Worm (Caenorhabditis elegans) whole organism, mixed stage, embryonic: ENCODE data around the gene cfap-36.

Experiments used
- M03D4.4 ChIP-seq: sonication (generic microtip); optimal IDR thresholded peaks from 2 replicates; lab custom pipeline; 2017; ENCODE audit warnings: mild to moderate bottlenecking, missing genetic modification characterization, missing compliant biosample characterization
- bed-3 ChIP-seq: fragments of 200-800 bp; sonication (Bioruptor generic); optimal IDR thresholded peaks from 3 replicates; lab custom pipeline; 2018; ENCODE audit warnings: mild to moderate bottlenecking, missing genetic modification characterization, moderate library complexity, missing compliant biosample characterization
- blmp-1 ChIP-seq: fragments of 150-350 bp; optimal IDR thresholded peaks from 2 replicates; lab custom pipeline; 2014; ENCODE audit warnings: missing biosample characterization, missing genetic modification characterization
- ceh-39 ChIP-seq: fragments of 150-350 bp; optimal IDR thresholded peaks from 2 replicates; lab custom pipeline; 2014; ENCODE audit warnings: missing biosample characterization, missing genetic modification characterization
- ceh-43 ChIP-seq: fragments of 200-800 bp; sonication (Bioruptor generic); optimal IDR thresholded peaks from 2 replicates; lab custom pipeline; 2018; ENCODE audit warnings: mild to moderate bottlenecking, missing genetic modification characterization, moderate library complexity, missing compliant biosample characterization
- ceh-83 ChIP-seq: fragments of 200-800 bp; sonication (Bioruptor generic); optimal IDR thresholded peaks from 2 replicates; lab custom pipeline; 2018; ENCODE audit warnings: mild to moderate bottlenecking, missing genetic modification characterization, missing compliant biosample characterization
- ces-1 ChIP-seq: fragments of 150-350 bp; optimal IDR thresholded peaks from 2 replicates; lab custom pipeline; 2014; ENCODE audit warnings: missing biosample characterization, missing genetic modification reagents, missing genetic modification characterization
- cnd-1 ChIP-seq: fragments of 200-800 bp; sonication (Bioruptor generic); optimal IDR thresholded peaks from 2 replicates; lab custom pipeline; 2018; ENCODE audit warnings: mild to moderate bottlenecking, missing genetic modification characterization, missing compliant biosample characterization
- drap-1 ChIP-seq: fragments of 200-800 bp; sonication (Bioruptor generic); optimal IDR thresholded peaks from 3 replicates; lab custom pipeline; 2018; ENCODE audit warnings: mild to moderate bottlenecking, missing genetic modification characterization, missing compliant biosample characterization
- elt-1 ChIP-seq: sonication (generic microtip); optimal IDR thresholded peaks from 2 replicates; lab custom pipeline; 2017; ENCODE audit warnings: missing genetic modification characterization, mild to moderate bottlenecking, missing compliant biosample characterization, antibody characterized with exemption, moderate library complexity, borderline replicate concordance; ENCODE audit not compliant: insufficient read depth
- elt-3 ChIP-seq: fragments of 150-350 bp; optimal IDR thresholded peaks from 2 replicates; lab custom pipeline; 2014; ENCODE audit warnings: missing biosample characterization, missing genetic modification characterization
- ham-2 ChIP-seq: fragments of 200-800 bp; sonication (Bioruptor generic); optimal IDR thresholded peaks from 2 replicates; lab custom pipeline; 2018; ENCODE audit warnings: mild to moderate bottlenecking, missing genetic modification characterization, missing compliant biosample characterization
- hlh-1 ChIP-seq: fragments of 150-350 bp; optimal IDR thresholded peaks from 2 replicates; lab custom pipeline; 2014; ENCODE audit warnings: missing biosample characterization, missing genetic modification reagents, missing genetic modification characterization
- lin-13 ChIP-seq: fragments of 150-350 bp; optimal IDR thresholded peaks from 2 replicates; lab custom pipeline; 2014; ENCODE audit warnings: missing biosample characterization, missing genetic modification characterization
- lin-32 ChIP-seq: fragments of 200-800 bp; sonication (Bioruptor generic); optimal IDR thresholded peaks from 2 replicates; lab custom pipeline; 2018; ENCODE audit warnings: mild to moderate bottlenecking, missing genetic modification characterization, missing compliant biosample characterization
- lsy-2 ChIP-seq: fragments of 150-350 bp; optimal IDR thresholded peaks from 2 replicates; lab custom pipeline; 2014; ENCODE audit warnings: missing biosample characterization, missing genetic modification characterization
- mab-5 ChIP-seq: fragments of 150-350 bp; optimal IDR thresholded peaks from 2 replicates; lab custom pipeline; 2014; ENCODE audit warnings: missing biosample characterization, missing genetic modification characterization
- mep-1 ChIP-seq: fragments of 150-350 bp; optimal IDR thresholded peaks from 2 replicates; lab custom pipeline; 2017; ENCODE audit warnings: missing biosample characterization, missing genetic modification reagents, missing genetic modification characterization, inconsistent platforms
- mls-2 ChIP-seq: sonication (generic microtip); optimal IDR thresholded peaks from 2 replicates; lab custom pipeline; 2016; ENCODE audit warnings: mild to moderate bottlenecking, missing genetic modification characterization, moderate library complexity, missing compliant biosample characterization
- nhr-12 ChIP-seq: fragments of 150-350 bp; optimal IDR thresholded peaks from 2 replicates; lab custom pipeline; 2014; ENCODE audit warnings: missing biosample characterization, missing genetic modification characterization
- nhr-2 ChIP-seq: fragments of 150-350 bp; optimal IDR thresholded peaks from 2 replicates; lab custom pipeline; 2014; ENCODE audit warnings: missing biosample characterization, missing genetic modification characterization
- nhr-237 ChIP-seq: fragments of 150-350 bp; optimal IDR thresholded peaks from 2 replicates; lab custom pipeline; 2014; ENCODE audit warnings: missing biosample characterization, missing genetic modification characterization
- nhr-28 ChIP-seq: fragments of 150-350 bp; optimal IDR thresholded peaks from 2 replicates; lab custom pipeline; 2014; ENCODE audit warnings: missing biosample characterization, missing genetic modification characterization
- nhr-76 ChIP-seq: sonication (generic microtip); optimal IDR thresholded peaks from 2 replicates; lab custom pipeline; 2017; ENCODE audit warnings: missing biosample characterization, missing genetic modification characterization
- pha-4 ChIP-seq: fragments of 150-350 bp; optimal IDR thresholded peaks from 2 replicates; lab custom pipeline; 2018; ENCODE audit warnings: missing biosample characterization, missing genetic modification reagents, missing genetic modification characterization
- sem-2 ChIP-seq: fragments of 200-800 bp; sonication (Bioruptor generic); optimal IDR thresholded peaks from 2 replicates; lab custom pipeline; 2018; ENCODE audit warnings: mild to moderate bottlenecking, missing genetic modification characterization, missing compliant biosample characterization
- snpc-4 ChIP-seq: fragments of 150-350 bp; optimal IDR thresholded peaks from 2 replicates; lab custom pipeline; 2014; ENCODE audit warnings: missing biosample characterization, missing genetic modification characterization
- sptf-1 ChIP-seq: sonication (generic microtip); optimal IDR thresholded peaks from 2 replicates; lab custom pipeline; 2017; ENCODE audit warnings: mild to moderate bottlenecking, missing genetic modification characterization, moderate library complexity, missing compliant biosample characterization
- tbx-8 ChIP-seq: fragments of 200-800 bp; sonication (Bioruptor generic); optimal IDR thresholded peaks from 2 replicates; lab custom pipeline; 2018; ENCODE audit warnings: mild to moderate bottlenecking, missing genetic modification characterization, moderate library complexity, missing compliant biosample characterization
- unc-120 ChIP-seq: sonication (generic microtip); optimal IDR thresholded peaks from 2 replicates; lab custom pipeline; 2017; ENCODE audit warnings: missing genetic modification characterization, missing compliant biosample characterization; ENCODE audit not compliant: poor library complexity, severe bottlenecking
- unc-39 ChIP-seq: fragments of 150-350 bp; optimal IDR thresholded peaks from 2 replicates; lab custom pipeline; 2014; ENCODE audit warnings: missing biosample characterization, missing genetic modification characterization
- unc-62 ChIP-seq: fragments of 150-350 bp; optimal IDR thresholded peaks from 2 replicates; lab custom pipeline; 2014; ENCODE audit warnings: missing biosample characterization, missing genetic modification reagents, missing genetic modification characterization
- zip-8 ChIP-seq: fragments of 150-350 bp; optimal IDR thresholded peaks from 2 replicates; lab custom pipeline; 2014; ENCODE audit warnings: missing biosample characterization, missing genetic modification characterization
- ztf-11 ChIP-seq: fragments of 150-350 bp; optimal IDR thresholded peaks from 2 replicates; lab custom pipeline; 2014; ENCODE audit warnings: missing biosample characterization, missing genetic modification characterization

cfap-36 gene

DNA sequence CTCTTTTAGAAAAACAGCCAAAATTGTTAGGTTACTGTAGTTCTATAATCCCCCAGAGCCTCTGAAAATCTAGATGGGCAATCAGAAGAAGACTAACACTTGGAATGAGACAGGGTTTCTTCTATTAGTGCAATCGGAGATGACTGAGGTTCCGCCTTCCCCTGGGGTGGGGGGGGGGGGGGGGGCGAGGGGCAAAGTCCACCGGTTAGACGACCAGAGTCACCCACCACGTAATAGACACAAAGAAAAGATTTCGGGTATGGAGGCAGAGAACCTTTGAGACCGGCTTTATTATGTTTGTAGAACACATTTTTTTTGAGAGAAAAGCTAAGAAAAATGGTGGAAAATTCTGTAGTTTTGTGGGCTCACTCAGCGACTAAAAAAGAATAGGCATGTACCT is 19.9 kb downstream of the cfap-36 start:
- TF ChIP-seq sptf-1 (tag; lab: Kevin White, UChicago) (peak; percentile 54), nhr-237 (tag; lab: Kevin White, UChicago) (peak; percentile 14), M03D4.4 (peak; percentile 25), bed-3 (GFP tag; lab: Kevin White, UChicago) (no peak)

ce11 chrV:151310-151709 is 20.7 kb downstream of the cfap-36 start, which contains the start of gene W03F9.4:
Gene W03F9.4, minus strand, starts transcription at chrV:151388.
- TF ChIP-seq sptf-1 (tag; lab: Kevin White, UChicago), result no peak
- TF ChIP-seq zip-8 (tag; lab: Kevin White, UChicago), result no peak
- no peak for TF ChIP-seq lin-32 (GFP tag; lab: Kevin White, UChicago)
- no peak for TF ChIP-seq tbx-8 (GFP tag; lab: Kevin White, UChicago)
- no peak for TF ChIP-seq mls-2 (tag; lab: Kevin White, UChicago)
- no peak for TF ChIP-seq unc-39 (tag; lab: Kevin White, UChicago)
- TF ChIP-seq ces-1 (GFP tag; lab: Kevin White, UChicago), result no peak
- no peak for TF ChIP-seq nhr-12 (tag; lab: Kevin White, UChicago)
- TF ChIP-seq nhr-76 (tag; lab: Kevin White, UChicago), result no peak
- TF ChIP-seq elt-3 (tag; lab: Kevin White, UChicago), result no peak
- no peak for TF ChIP-seq ceh-39
- no peak for TF ChIP-seq snpc-4 (tag; lab: Kevin White, UChicago)
- no peak for TF ChIP-seq pha-4
- no peak for TF ChIP-seq ceh-43 (GFP tag; lab: Kevin White, UChicago)
- no peak for TF ChIP-seq cnd-1
- no peak for TF ChIP-seq unc-120 (tag; lab: Kevin White, UChicago)
- TF ChIP-seq drap-1, result no peak
- no peak for TF ChIP-seq ztf-11 (tag; lab: Kevin White, UChicago)
- no peak for TF ChIP-seq unc-62 (GFP tag; lab: Kevin White, UChicago)

- TF ChIP-seq lin-13 (no peak), mep-1 (tag; lab: Kevin White, UChicago) (no peak), M03D4.4 (no peak), zip-8 (tag; lab: Kevin White, UChicago) (no peak), blmp-1 (no peak), cnd-1 (no peak), ham-2 (GFP tag; lab: Kevin White, UChicago) (no peak), ces-1 (GFP tag; lab: Kevin White, UChicago) (no peak), unc-120 (tag; lab: Kevin White, UChicago) (no peak), bed-3 (GFP tag; lab: Kevin White, UChicago) (no peak), pha-4 (no peak), lsy-2 (tag; lab: Kevin White, UChicago) (no peak), nhr-2 (tag; lab: Kevin White, UChicago) (no peak), nhr-12 (tag; lab: Kevin White, UChicago) (no peak), unc-62 (GFP tag; lab: Kevin White, UChicago) (no peak), ceh-83 (GFP tag; lab: Kevin White, UChicago) (no peak), nhr-28 (tag; lab: Kevin White, UChicago) (no peak), elt-3 (tag; lab: Kevin White, UChicago) (no peak)
Measured at ce11 chrV:150059-150458, 22.0 kb downstream of the cfap-36 start.

ce11 chrV:145694-146093 is 26.3 kb downstream of the cfap-36 start:
- no peak for TF ChIP-seq drap-1
- no peak for TF ChIP-seq ces-1 (GFP tag; lab: Kevin White, UChicago)
- TF ChIP-seq mab-5 (tag; lab: Kevin White, UChicago), result no peak
- TF ChIP-seq lin-13, result no peak
- no peak for TF ChIP-seq unc-120 (tag; lab: Kevin White, UChicago)
- no peak for TF ChIP-seq lsy-2 (tag; lab: Kevin White, UChicago)
- TF ChIP-seq bed-3 (GFP tag; lab: Kevin White, UChicago), result no peak
- TF ChIP-seq sem-2, result no peak
- TF ChIP-seq ceh-39, result no peak
- TF ChIP-seq hlh-1, result no peak
- TF ChIP-seq nhr-76 (tag; lab: Kevin White, UChicago), result no peak

ce11 chrV:144794-145193 is 27.2 kb downstream of the cfap-36 start, which contains the start of gene srh-82:
Gene srh-82, plus strand, starts transcription at chrV:145094.
- no peak for TF ChIP-seq elt-1
- no peak for TF ChIP-seq lin-13
- no peak for TF ChIP-seq lin-32 (GFP tag; lab: Kevin White, UChicago)
- no peak for TF ChIP-seq unc-39 (tag; lab: Kevin White, UChicago)
- no peak for TF ChIP-seq ces-1 (GFP tag; lab: Kevin White, UChicago)
- TF ChIP-seq nhr-237 (tag; lab: Kevin White, UChicago), result no peak
- TF ChIP-seq lsy-2 (tag; lab: Kevin White, UChicago), result no peak
